Worm (Caenorhabditis elegans): Measurements from ENCODE around the gene T07E3.4.

T07E3.4 gene

ce11 chrIII:6903056-6903977 lies 5.5 kb downstream of the T07E3.4 start, which contains the start of the genes brc-2 and T07E3.3:
Gene brc-2 (minus strand): TSS chrIII:6903106.
Gene T07E3.3 (plus strand): TSS chrIII:6903877.
- TF ChIP-seq unc-42 (tag; optimal IDR thresholded peaks at IDR 0.05) (peak; percentile 63), T23F11.4 (GFP tag; optimal IDR thresholded peaks at IDR 0.05) (no peak)

- TF ChIP-seq K02D7.2 (tag; optimal IDR thresholded peaks at IDR 0.05) (no peak), unc-86 (tag; optimal IDR thresholded peaks at IDR 0.05) (no peak), unc-3 (GFP tag; conservative IDR thresholded peaks at IDR 0.05) (no peak), unc-3 (tag; optimal IDR thresholded peaks at IDR 0.05) (no peak), ceh-2 (tag; optimal IDR thresholded peaks at IDR 0.05) (no peak), hlh-13 (GFP tag; optimal IDR thresholded peaks at IDR 0.05) (no peak), pag-3 (tag; optimal IDR thresholded peaks at IDR 0.05; ENCODE audit: borderline replicate concordance) (no peak), nhr-11 (tag; optimal IDR thresholded peaks at IDR 0.05) (no peak), dmd-4 (tag; optimal IDR thresholded peaks at IDR 0.05; ENCODE audit: borderline replicate concordance) (no peak), ceh-45 (GFP tag; IDR thresholded peaks at IDR 0.05) (no peak), fkh-6 (tag; optimal IDR thresholded peaks at IDR 0.05) (no peak), fax-1 (tag; optimal IDR thresholded peaks at IDR 0.05) (no peak), unc-42 (tag; optimal IDR thresholded peaks at IDR 0.05) (no peak), fkh-10 (GFP tag; optimal IDR thresholded peaks at IDR 0.05) (no peak), eyg-1 (tag; optimal IDR thresholded peaks at IDR 0.05) (no peak), pax-1 (tag; optimal IDR thresholded peaks at IDR 0.05) (no peak), lim-6 (tag; optimal IDR thresholded peaks at IDR 0.05) (no peak), zip-5 (tag; optimal IDR thresholded peaks at IDR 0.05) (no peak), elt-4 (tag; optimal IDR thresholded peaks at IDR 0.05) (no peak), C08G9.2 (tag; optimal IDR thresholded peaks at IDR 0.05) (no peak), pat-9 (tag; optimal IDR thresholded peaks at IDR 0.05) (no peak)
These were observed 6.7 kb downstream of the T07E3.4 start for ce11 chrIII:6904468-6904867.

- TF ChIP-seq C08G9.2 (tag; optimal IDR thresholded peaks at IDR 0.05) (no peak), ceh-9 (tag; optimal IDR thresholded peaks at IDR 0.05) (no peak), unc-55 (GFP tag; optimal IDR thresholded peaks at IDR 0.05) (no peak), nhr-11 (tag; optimal IDR thresholded peaks at IDR 0.05) (no peak), ceh-31 (tag; optimal IDR thresholded peaks at IDR 0.05) (no peak), ceh-48 (tag; optimal IDR thresholded peaks at IDR 0.05) (no peak), ceh-22 (tag; optimal IDR thresholded peaks at IDR 0.05) (no peak), ztf-16 (tag; optimal IDR thresholded peaks at IDR 0.05) (no peak), ceh-6 (GFP tag; optimal IDR thresholded peaks at IDR 0.05) (no peak), T23F11.4 (GFP tag; optimal IDR thresholded peaks at IDR 0.05) (no peak), pax-1 (tag; optimal IDR thresholded peaks at IDR 0.05) (no peak), fkh-10 (GFP tag; optimal IDR thresholded peaks at IDR 0.05) (no peak), hlh-15 (tag; optimal IDR thresholded peaks at IDR 0.05) (no peak), ref-2 (tag; optimal IDR thresholded peaks at IDR 0.05) (no peak), unc-3 (GFP tag; conservative IDR thresholded peaks at IDR 0.05) (no peak), unc-3 (tag; optimal IDR thresholded peaks at IDR 0.05) (no peak), K02D7.2 (tag; optimal IDR thresholded peaks at IDR 0.05) (no peak), unc-86 (tag; optimal IDR thresholded peaks at IDR 0.05) (no peak), ets-4 (tag; optimal IDR thresholded peaks at IDR 0.05) (no peak), gmeb-2 (tag; optimal IDR thresholded peaks at IDR 0.05) (no peak), npax-4 (tag; optimal IDR thresholded peaks at IDR 0.05) (no peak)
These were observed 8.6 kb downstream of the T07E3.4 start, which contains the start of gene T07E3.2 for ce11 chrIII:6906409-6906808. Gene T07E3.2 (plus strand): TSS chrIII:6906709.

- no peak for TF ChIP-seq madf-2 (tag; optimal IDR thresholded peaks at IDR 0.05)
- no peak for TF ChIP-seq unc-42 (tag; optimal IDR thresholded peaks at IDR 0.05)
- TF ChIP-seq ceh-31 (tag; optimal IDR thresholded peaks at IDR 0.05): no peak
- TF ChIP-seq ceh-19 (GFP tag; optimal IDR thresholded peaks at IDR 0.05): no peak
- TF ChIP-seq che-1 (tag; optimal IDR thresholded peaks at IDR 0.05): no peak
- no peak for TF ChIP-seq fkh-10 (GFP tag; optimal IDR thresholded peaks at IDR 0.05)
- TF ChIP-seq fkh-6 (tag; optimal IDR thresholded peaks at IDR 0.05): no peak
- no peak for TF ChIP-seq K02D7.2 (tag; optimal IDR thresholded peaks at IDR 0.05)
- no peak for TF ChIP-seq ceh-9 (tag; optimal IDR thresholded peaks at IDR 0.05)
- TF ChIP-seq gmeb-2 (tag; optimal IDR thresholded peaks at IDR 0.05): no peak
- no peak for TF ChIP-seq ref-2 (tag; optimal IDR thresholded peaks at IDR 0.05)
- no peak for TF ChIP-seq ceh-18 (tag; optimal IDR thresholded peaks at IDR 0.05)
- no peak for TF ChIP-seq nhr-11 (tag; optimal IDR thresholded peaks at IDR 0.05)
- no peak for TF ChIP-seq dve-1 (tag; optimal IDR thresholded peaks at IDR 0.05)
These were observed 14.6 kb downstream of the T07E3.4 start, which contains the start of gene pdf-1 for ce11 chrIII:6912381-6912780. Gene pdf-1 (minus strand): TSS chrIII:6912481.

All from whole organism, late embryonic.